Fruit fly (Drosophila melanogaster) whole organism, prepupa: ENCODE measurements around the gene CG45065.

Experiments
- Blimp-1 ChIP-seq: fragments of 200-800 bp; sonication (Bioruptor generic); optimal IDR thresholded peaks from 3 replicates; lab custom pipeline; 2017; ENCODE audit warnings: missing biosample characterization, missing genetic modification characterization, mild to moderate bottlenecking, moderate library complexity, missing genetic modification reagents
- CG10669 ChIP-seq: fragments of 200-800 bp; sonication (Bioruptor generic); optimal IDR thresholded peaks from 3 replicates; lab custom pipeline; 2018; ENCODE audit warnings: missing biosample characterization, mild to moderate bottlenecking, missing genetic modification characterization, moderate library complexity
- CG11294 ChIP-seq: fragments of 200-800 bp; sonication (Bioruptor generic); IDR thresholded peaks from 2 replicates; pipeline ENCODE4 v1.3.6; 2022; ENCODE audit warnings: missing biosample characterization, missing genetic modification characterization
- CG11762 ChIP-seq: fragments of 200-800 bp; sonication (Bioruptor generic); optimal IDR thresholded peaks from 3 replicates; lab custom pipeline; 2016; ENCODE audit warnings: missing biosample characterization, missing genetic modification characterization; ENCODE audit not compliant: insufficient read depth
- CG11902 ChIP-seq: fragments of 200-800 bp; sonication (Bioruptor generic); optimal IDR thresholded peaks from 3 replicates; lab custom pipeline; 2016; ENCODE audit warnings: missing biosample characterization, missing genetic modification characterization
- CG15336 ChIP-seq: fragments of 200-800 bp; sonication (Bioruptor generic); IDR thresholded peaks from 2 replicates; pipeline ENCODE4 v1.3.6; 2022; ENCODE audit warnings: missing biosample characterization, missing genetic modification characterization
- CG3032 ChIP-seq: fragments of 200-800 bp; optimal IDR thresholded peaks from 2 replicates; lab custom pipeline; 2019; ENCODE audit warnings: missing biosample characterization, mild to moderate bottlenecking, missing genetic modification characterization, moderate library complexity
- CG32006 ChIP-seq: fragments of 200-800 bp; sonication (Bioruptor generic); optimal IDR thresholded peaks from 3 replicates; lab custom pipeline; 2017; ENCODE audit warnings: missing biosample characterization, mild to moderate bottlenecking, missing genetic modification characterization
- CG3919 ChIP-seq: fragments of 200-800 bp; sonication (Bioruptor generic); optimal IDR thresholded peaks from 3 replicates; lab custom pipeline; 2016; ENCODE audit warnings: missing biosample characterization, missing genetic modification characterization
- CG6163 ChIP-seq: fragments of 200-800 bp; sonication (Bioruptor generic); IDR thresholded peaks from 3 replicates; pipeline ENCODE4 v1.3.6; 2022; ENCODE audit warnings: missing biosample characterization, missing genetic modification characterization
- CG6792 ChIP-seq: fragments of 200-800 bp; sonication (Bioruptor generic); optimal IDR thresholded peaks from 3 replicates; lab custom pipeline; 2016; ENCODE audit warnings: missing biosample characterization, missing genetic modification characterization
- CG6854 ChIP-seq: fragments of 200-800 bp; sonication (Bioruptor generic); optimal IDR thresholded peaks from 2 replicates; lab custom pipeline; 2017; ENCODE audit warnings: missing biosample characterization, mild to moderate bottlenecking, missing genetic modification characterization
- CG8632 ChIP-seq: fragments of 200-800 bp; sonication (Bioruptor generic); optimal IDR thresholded peaks from 3 replicates; lab custom pipeline; 2016; ENCODE audit warnings: missing biosample characterization, missing genetic modification characterization
- CG9139 ChIP-seq: fragments of 200-800 bp; sonication (Bioruptor generic); optimal IDR thresholded peaks from 3 replicates; lab custom pipeline; 2017; ENCODE audit warnings: missing biosample characterization, mild to moderate bottlenecking, missing genetic modification characterization
- Eip78C ChIP-seq: fragments of 200-800 bp; sonication (Bioruptor generic); peaks from one replicate; lab custom pipeline; 2016; ENCODE audit warnings: missing biosample characterization, missing genetic modification characterization
- Eip93F ChIP-seq: fragments of 200-800 bp; sonication (Bioruptor generic); optimal IDR thresholded peaks from 2 replicates; lab custom pipeline; 2016; ENCODE audit warnings: missing biosample characterization, mild to moderate bottlenecking, missing genetic modification characterization
- Ets96B ChIP-seq: fragments of 200-800 bp; optimal IDR thresholded peaks from 2 replicates; lab custom pipeline; 2019; ENCODE audit warnings: missing biosample characterization, mild to moderate bottlenecking, missing genetic modification characterization, moderate library complexity
- Gug ChIP-seq: fragments of 200-800 bp; sonication (Bioruptor generic); IDR thresholded peaks from 2 replicates; pipeline ENCODE4 v1.3.6; 2022; ENCODE audit warnings: missing biosample characterization, missing genetic modification characterization
- Hr38 ChIP-seq: sonication (Bioruptor generic); optimal IDR thresholded peaks from 2 replicates; lab custom pipeline; 2016; ENCODE audit warnings: missing biosample characterization, missing genetic modification characterization
- Hr39 ChIP-seq: fragments of 200-800 bp; sonication (Bioruptor generic); optimal IDR thresholded peaks from 2 replicates; lab custom pipeline; 2016; ENCODE audit warnings: missing biosample characterization, missing genetic modification characterization
- Hr4 ChIP-seq: fragments of 200-800 bp; sonication (Bioruptor generic); optimal IDR thresholded peaks from 3 replicates; lab custom pipeline; 2016; ENCODE audit warnings: missing biosample characterization, missing genetic modification characterization
- Met ChIP-seq: fragments of 200-800 bp; sonication (Bioruptor generic); optimal IDR thresholded peaks from 3 replicates; lab custom pipeline; 2016; ENCODE audit warnings: missing biosample characterization, missing genetic modification characterization
- Sox15 ChIP-seq: fragments of 200-800 bp; sonication (Bioruptor generic); optimal IDR thresholded peaks from 3 replicates; lab custom pipeline; 2016; ENCODE audit warnings: missing biosample characterization, missing genetic modification characterization
- acj6 ChIP-seq: fragments of 200-800 bp; sonication (Bioruptor generic); optimal IDR thresholded peaks from 3 replicates; lab custom pipeline; 2016; ENCODE audit warnings: missing biosample characterization, missing genetic modification characterization
- esn ChIP-seq: fragments of 200-800 bp; sonication (Bioruptor generic); optimal IDR thresholded peaks from 2 replicates; lab custom pipeline; 2016; ENCODE audit warnings: missing biosample characterization, mild to moderate bottlenecking, missing genetic modification characterization, moderate library complexity
- fd59A ChIP-seq: fragments of 200-800 bp; sonication (Bioruptor generic); optimal IDR thresholded peaks from 2 replicates; lab custom pipeline; 2017; ENCODE audit warnings: missing biosample characterization, mild to moderate bottlenecking, missing genetic modification characterization, missing genetic modification reagents
- fd85E ChIP-seq: fragments of 200-800 bp; sonication (Bioruptor generic); optimal IDR thresholded peaks from 3 replicates; lab custom pipeline; 2016; ENCODE audit warnings: missing biosample characterization, missing genetic modification characterization
- fkh ChIP-seq: fragments of 200-800 bp; sonication (Bioruptor generic); optimal IDR thresholded peaks from 3 replicates; lab custom pipeline; 2017; ENCODE audit warnings: missing biosample characterization, mild to moderate bottlenecking, missing genetic modification characterization, moderate library complexity
- lz ChIP-seq: fragments of 200-800 bp; sonication (Bioruptor generic); optimal IDR thresholded peaks from 3 replicates; lab custom pipeline; 2016; ENCODE audit warnings: missing biosample characterization, missing genetic modification characterization
- pdm3 ChIP-seq: fragments of 200-800 bp; sonication (Bioruptor generic); optimal IDR thresholded peaks from 3 replicates; lab custom pipeline; 2016; ENCODE audit warnings: missing biosample characterization, missing genetic modification characterization
- salr ChIP-seq, 2 experiments: fragments of 200-800 bp; sonication (Bioruptor generic); optimal IDR thresholded peaks; 3 replicates each; lab custom pipeline; 2016 to 2018; ENCODE audit warnings: missing biosample characterization in 2 of 2, missing genetic modification characterization in 2 of 2, mild to moderate bottlenecking in 1 of 2
- spab ChIP-seq: fragments of 200-800 bp; sonication (Bioruptor generic); optimal IDR thresholded peaks from 2 replicates; lab custom pipeline; 2017; ENCODE audit warnings: missing biosample characterization, mild to moderate bottlenecking, missing genetic modification characterization, missing genetic modification reagents
- ss ChIP-seq, 2 experiments: fragments of 200-800 bp; sonication (Bioruptor generic); optimal IDR thresholded peaks; 2 replicates in 1 of 2; 3 replicates in 1 of 2; lab custom pipeline; 2017 to 2018; ENCODE audit warnings: mild to moderate bottlenecking in 2 of 2, missing biosample characterization in 2 of 2, missing genetic modification characterization in 2 of 2, moderate library complexity in 1 of 2
- svp ChIP-seq: fragments of 200-800 bp; sonication (Bioruptor generic); peaks from one replicate; lab custom pipeline; 2016; ENCODE audit warnings: missing biosample characterization, missing genetic modification characterization
- topi ChIP-seq: fragments of 200-800 bp; sonication (Bioruptor generic); optimal IDR thresholded peaks from 3 replicates; lab custom pipeline; 2016; ENCODE audit warnings: missing biosample characterization, missing genetic modification characterization
- vri ChIP-seq: fragments of 200-800 bp; sonication (Bioruptor generic); optimal IDR thresholded peaks from 3 replicates; lab custom pipeline; 2016; ENCODE audit warnings: missing biosample characterization, mild to moderate bottlenecking, missing genetic modification characterization

CG45065 gene

dm6 chrX:14910464-14911349 is 28.3 kb upstream of the CG45065 start, which contains the start of gene CG14406 (continued):
- TF ChIP-seq CG3919 (GFP tag; lab: Kevin White, UChicago): peak; percentile 44
- peak; percentile 5 for TF ChIP-seq Ets96B
- TF ChIP-seq CG15336 (GFP tag; lab: Robert Waterston, UW): peak; percentile 69
- TF ChIP-seq esn (GFP tag; lab: Kevin White, UChicago): peak; percentile 13
- peak; percentile 69 for TF ChIP-seq svp (GFP tag; lab: Kevin White, UChicago)

DNA sequence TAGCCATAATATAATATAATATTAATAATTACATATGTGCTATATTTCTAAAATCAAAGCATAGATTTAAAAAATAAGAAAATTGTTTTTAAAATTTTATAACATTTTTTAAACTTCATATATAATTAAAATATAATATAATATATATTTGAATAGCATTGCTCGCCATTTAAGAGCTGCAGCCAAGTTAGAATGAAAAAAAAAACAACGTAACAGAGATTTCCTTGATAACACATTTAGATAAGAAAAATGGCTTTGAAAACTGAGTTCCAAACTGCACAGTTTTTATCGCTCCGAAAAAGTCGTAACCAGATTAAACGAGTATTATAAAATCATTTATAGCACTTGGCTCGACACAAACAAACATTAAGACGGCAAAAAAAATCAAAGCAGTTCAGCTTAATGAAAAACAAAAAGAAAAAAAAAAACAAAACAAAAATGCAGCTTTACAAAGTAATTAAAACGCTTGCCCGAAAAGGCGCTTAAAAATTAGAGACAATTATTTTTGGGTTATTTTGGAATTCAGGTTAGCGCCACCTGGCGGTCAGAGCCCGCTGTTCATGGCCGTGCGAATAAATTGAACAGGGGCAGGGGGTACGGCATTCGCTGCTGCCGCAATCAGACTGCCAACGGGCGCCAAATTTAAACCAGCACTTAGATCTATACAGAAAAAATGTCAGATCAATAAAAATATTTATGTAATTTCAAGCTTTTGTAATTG is 27.4 kb upstream of the CG45065 start, which contains the start of gene fiz:
Gene fiz, minus strand, starts transcription at position 51 of the 721 bp plus-strand sequence.
- TF ChIP-seq CG6854 (GFP tag; lab: Kevin White, UChicago) (no peak), Met (GFP tag; lab: Kevin White, UChicago) (no peak), fd59A (GFP tag; lab: Kevin White, UChicago) (no peak), CG11902 (GFP tag; lab: Kevin White, UChicago) (no peak), vri (GFP tag; lab: Kevin White, UChicago) (peak; percentile 27), CG15336 (GFP tag; lab: Robert Waterston, UW) (0 out of 2 replicates have a peak, but pooled peaks have one; percentile 30), CG6163 (GFP tag; lab: Robert Waterston, UW) (0 out of 3 replicates have a peak, but pooled peaks have one; percentile 25), Hr39 (GFP tag; lab: Kevin White, UChicago) (peak; percentile 2), Eip78C (GFP tag; lab: Kevin White, UChicago) (peak; percentile 6)
- TF ChIP-seq, all 60 proteins: peak for 5

DNA sequence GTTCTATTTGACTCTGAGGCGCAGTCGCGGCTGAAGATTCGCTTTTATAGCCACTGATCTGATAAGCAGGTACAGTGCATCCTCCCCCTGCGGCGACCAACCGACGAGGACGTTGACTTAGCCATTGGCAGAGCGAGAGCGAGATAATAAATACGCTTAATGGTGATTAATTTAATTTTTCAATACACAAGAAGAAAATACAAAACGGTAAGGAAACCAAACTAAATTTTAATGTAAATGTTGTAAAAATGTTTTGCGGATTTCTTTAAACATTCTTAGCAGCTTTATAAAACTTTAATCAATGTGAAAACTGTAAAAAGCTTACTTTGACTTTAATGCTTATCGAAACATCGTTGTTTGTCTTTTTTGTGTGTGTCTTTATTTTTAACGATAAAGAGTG is 26.7 kb upstream of the CG45065 start:
- TF ChIP-seq Hr39 (GFP tag; lab: Kevin White, UChicago) (peak; percentile 22), ss (GFP tag; optimal IDR thresholded peaks at IDR 0.05; lab: Kevin White, UChicago) (no peak), spab (GFP tag; lab: Kevin White, UChicago) (no peak), esn (GFP tag; lab: Kevin White, UChicago) (peak; percentile 13), svp (GFP tag; lab: Kevin White, UChicago) (peak; percentile 74), Eip78C (GFP tag; lab: Kevin White, UChicago) (peak; percentile 57), CG32006 (GFP tag; lab: Kevin White, UChicago) (peak; percentile 21), Met (GFP tag; lab: Kevin White, UChicago) (peak; percentile 18), Gug (GFP tag; lab: Robert Waterston, UW) (no peak)

DNA sequence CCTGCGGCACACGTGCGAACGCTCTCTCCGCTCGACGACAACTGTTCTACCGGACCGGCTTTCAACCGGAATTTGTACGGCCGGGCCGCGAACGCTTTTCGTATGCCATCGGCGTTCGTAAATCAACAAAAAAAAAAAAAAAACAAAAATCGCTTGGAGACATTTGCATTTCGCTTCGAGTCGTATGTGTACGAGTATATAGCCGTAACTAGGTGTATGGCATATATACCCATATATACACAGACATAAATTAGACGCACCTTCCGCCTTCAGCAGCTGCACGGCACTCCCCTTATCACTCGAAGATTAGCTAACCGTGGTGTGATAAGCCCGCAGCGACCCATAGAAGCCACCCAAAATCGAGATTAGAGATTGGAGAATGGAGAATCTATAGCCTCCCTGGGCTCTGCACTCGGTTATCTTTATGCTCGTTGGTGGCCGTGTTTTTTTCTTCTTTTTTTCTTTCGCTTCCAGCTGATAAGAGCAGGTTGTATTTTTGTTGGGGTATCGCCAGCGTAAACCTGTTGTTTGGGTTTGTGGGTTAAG is 23.2 kb upstream of the CG45065 start, which contains the start of gene CG9512:
Gene CG9512, minus strand, starts transcription at position 51 of the 546 bp plus-strand sequence.
- TF ChIP-seq fkh (GFP tag; lab: Kevin White, UChicago) (peak; percentile 34), fd59A (GFP tag; lab: Kevin White, UChicago) (no peak), Hr38 (no peak), fd85E (GFP tag; lab: Kevin White, UChicago) (no peak), svp (GFP tag; lab: Kevin White, UChicago) (peak; percentile 68), CG10669 (no peak), Eip93F (GFP tag; lab: Kevin White, UChicago) (no peak), spab (GFP tag; lab: Kevin White, UChicago) (no peak), Sox15 (GFP tag; lab: Kevin White, UChicago) (no peak), CG9139 (no peak), vri (GFP tag; lab: Kevin White, UChicago) (peak; percentile 87), CG32006 (GFP tag; lab: Kevin White, UChicago) (no peak)

DNA sequence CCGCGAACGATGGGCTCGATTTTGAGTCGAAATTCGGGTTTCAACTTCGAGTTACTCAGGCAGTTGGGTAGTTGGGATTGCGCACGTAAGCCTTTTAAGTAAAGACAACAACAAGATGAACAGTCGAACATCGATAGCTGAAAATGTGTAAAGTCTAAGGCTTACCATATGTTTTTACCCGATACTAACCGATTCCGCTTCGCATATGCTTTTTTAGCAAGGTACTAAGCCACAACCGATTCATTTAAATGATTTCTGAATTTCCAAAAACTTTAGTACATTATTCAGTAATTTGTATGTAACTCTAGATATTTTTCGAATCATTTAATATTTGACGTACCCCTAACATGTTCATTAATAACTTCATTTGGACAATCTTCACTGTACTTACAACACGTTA is 15.2 kb upstream of the CG45065 start:
- peak; percentile 75 for TF ChIP-seq CG8632 (GFP tag; lab: Kevin White, UChicago)
- TF ChIP-seq Eip78C (GFP tag; lab: Kevin White, UChicago): peak; percentile 82
- TF ChIP-seq topi: peak; percentile 70
- no peak for TF ChIP-seq CG3032 (tag; lab: Kevin White, UChicago)
- TF ChIP-seq salr (GFP tag; optimal IDR thresholded peaks at IDR 0.05; lab: Kevin White, UChicago): no peak
- TF ChIP-seq CG32006 (GFP tag; lab: Kevin White, UChicago): peak; percentile 78
- no peak for TF ChIP-seq Eip93F (GFP tag; lab: Kevin White, UChicago)
- peak; percentile 8 for TF ChIP-seq Hr4 (GFP tag; lab: Kevin White, UChicago)
- TF ChIP-seq Blimp-1 (GFP tag; lab: Kevin White, UChicago): peak; percentile 46
- peak; percentile 79 for TF ChIP-seq Met (GFP tag; lab: Kevin White, UChicago)
- TF ChIP-seq svp (GFP tag; lab: Kevin White, UChicago): peak; percentile 75
- no peak; the same call in 1 of the 2 replicates for TF ChIP-seq CG11294 (GFP tag; lab: Robert Waterston, UW)
- TF ChIP-seq pdm3 (GFP tag; lab: Kevin White, UChicago): peak; percentile 81
- TF ChIP-seq vri (GFP tag; lab: Kevin White, UChicago): no peak
- TF ChIP-seq CG6792 (GFP tag; lab: Kevin White, UChicago): peak; percentile 81
- peak; percentile 55 for TF ChIP-seq CG11762
- TF ChIP-seq spab (GFP tag; lab: Kevin White, UChicago): no peak
- TF ChIP-seq lz (GFP tag; lab: Kevin White, UChicago): peak; percentile 59
- TF ChIP-seq acj6 (GFP tag; lab: Kevin White, UChicago): peak; percentile 65
- peak; percentile 70 for TF ChIP-seq CG15336 (GFP tag; lab: Robert Waterston, UW)
- TF ChIP-seq Ets96B: no peak
